Fruit fly (Drosophila melanogaster) whole organism, embryonic: Measurements from ENCODE around the gene Ance-2.

Source experiments
- Atf6 ChIP-seq: fragments of 200-800 bp; sonication (Bioruptor generic); IDR thresholded peaks from 2 replicates; pipeline ENCODE4 v1.3.6; 2022; ENCODE audit warnings: missing biosample characterization, missing genetic modification characterization
- BEAF-32 ChIP-seq: fragments of 200-800 bp; sonication (Bioruptor generic); optimal IDR thresholded peaks from 3 replicates; lab custom pipeline; 2017; ENCODE audit warnings: missing biosample characterization, missing genetic modification characterization, mild to moderate bottlenecking, moderate library complexity, missing genetic modification reagents
- C15 ChIP-seq: fragments of 200-800 bp; sonication (Bioruptor generic); IDR thresholded peaks from 3 replicates; pipeline ENCODE4 v1.3.6; 2022; ENCODE audit warnings: missing biosample characterization, missing genetic modification characterization
- CG10321 ChIP-seq: fragments of 200-800 bp; sonication (Bioruptor generic); IDR thresholded peaks from 2 replicates; pipeline ENCODE4 v1.3.6; 2022; ENCODE audit warnings: missing biosample characterization, missing genetic modification characterization
- CG11085 ChIP-seq: fragments of 200-800 bp; sonication (Bioruptor generic); IDR thresholded peaks from 2 replicates; pipeline ENCODE4 v1.3.6; 2022; ENCODE audit warnings: missing biosample characterization, missing genetic modification characterization
- CG11560 ChIP-seq: fragments of 200-800 bp; sonication (Bioruptor generic); IDR thresholded peaks from 3 replicates; pipeline ENCODE4 v1.3.6; 2022; ENCODE audit warnings: missing biosample characterization, missing genetic modification characterization
- CG12071 ChIP-seq: fragments of 200-800 bp; sonication (Bioruptor generic); optimal IDR thresholded peaks from 3 replicates; lab custom pipeline; 2018; ENCODE audit warnings: missing biosample characterization, mild to moderate bottlenecking, missing genetic modification characterization
- CG12104 ChIP-seq: fragments of 200-800 bp; sonication (Bioruptor generic); optimal IDR thresholded peaks from 3 replicates; lab custom pipeline; 2016; ENCODE audit warnings: missing biosample characterization, missing genetic modification characterization
- CG14014 ChIP-seq: fragments of 200-800 bp; sonication (Bioruptor generic); IDR thresholded peaks from 2 replicates; pipeline ENCODE4 v1.3.6; 2022; ENCODE audit warnings: missing biosample characterization, missing genetic modification characterization
- CG1832 ChIP-seq: fragments of 200-800 bp; sonication (Bioruptor generic); optimal IDR thresholded peaks from 2 replicates; lab custom pipeline; 2017; ENCODE audit warnings: missing biosample characterization, mild to moderate bottlenecking, missing genetic modification characterization, inconsistent platforms
- CG2889 ChIP-seq: fragments of 200-800 bp; sonication (Bioruptor generic); IDR thresholded peaks from 3 replicates; pipeline ENCODE4 v1.3.6; 2022; ENCODE audit warnings: missing biosample characterization, missing genetic modification characterization
- CG30020 ChIP-seq: fragments of 200-800 bp; optimal IDR thresholded peaks from 2 replicates; lab custom pipeline; 2019; ENCODE audit warnings: missing biosample characterization, mild to moderate bottlenecking, missing genetic modification characterization, moderate library complexity
- CG31388 ChIP-seq: fragments of 200-800 bp; sonication (Bioruptor generic); optimal IDR thresholded peaks from 2 replicates; lab custom pipeline; 2016; ENCODE audit warnings: missing biosample characterization, missing genetic modification characterization
- CG4328 ChIP-seq: fragments of 200-800 bp; sonication (Bioruptor generic); optimal IDR thresholded peaks from 3 replicates; lab custom pipeline; 2017; ENCODE audit warnings: missing biosample characterization, missing genetic modification reagents, missing genetic modification characterization
- CG43689 ChIP-seq: fragments of 200-800 bp; sonication (Bioruptor generic); IDR thresholded peaks from 2 replicates; pipeline ENCODE4 v1.3.6; 2022; ENCODE audit warnings: missing biosample characterization, missing genetic modification characterization
- CG4617 ChIP-seq: fragments of 200-800 bp; sonication (Bioruptor generic); optimal IDR thresholded peaks from 3 replicates; lab custom pipeline; 2016; ENCODE audit warnings: missing biosample characterization, missing genetic modification characterization, borderline replicate concordance
- CG4820 ChIP-seq: fragments of 200-800 bp; sonication (Bioruptor generic); optimal IDR thresholded peaks from 3 replicates; lab custom pipeline; 2016; ENCODE audit warnings: missing biosample characterization, missing genetic modification characterization
- CG5953 ChIP-seq: fragments of 200-800 bp; sonication (Bioruptor generic); IDR thresholded peaks from 2 replicates; pipeline ENCODE4 v1.3.6; 2022; ENCODE audit warnings: missing biosample characterization, missing genetic modification characterization
- CG6765 ChIP-seq: fragments of 200-800 bp; sonication (Bioruptor generic); optimal IDR thresholded peaks from 3 replicates; lab custom pipeline; 2017; ENCODE audit warnings: missing biosample characterization, mild to moderate bottlenecking, missing genetic modification characterization
- CG6813 ChIP-seq: fragments of 200-800 bp; sonication (Bioruptor generic); optimal IDR thresholded peaks from 2 replicates; lab custom pipeline; 2017; ENCODE audit warnings: missing biosample characterization, missing genetic modification characterization, mild to moderate bottlenecking, moderate library complexity, missing genetic modification reagents
- CG7271 ChIP-seq: fragments of 200-800 bp; sonication (Bioruptor generic); optimal IDR thresholded peaks from 2 replicates; lab custom pipeline; 2018; ENCODE audit warnings: missing biosample characterization, mild to moderate bottlenecking, missing genetic modification characterization, moderate library complexity
- HLH4C ChIP-seq: fragments of 200-800 bp; sonication (Bioruptor generic); IDR thresholded peaks from 3 replicates; pipeline ENCODE4 v1.3.6; 2022; ENCODE audit warnings: missing biosample characterization, missing genetic modification characterization; ENCODE audit not compliant: partially characterized antibody
- Hr3 ChIP-seq: fragments of 200-800 bp; sonication (Bioruptor generic); optimal IDR thresholded peaks from 3 replicates; lab custom pipeline; 2016; ENCODE audit warnings: missing biosample characterization, missing genetic modification characterization
- Kr ChIP-seq: fragments of 200-800 bp; sonication (Bioruptor generic); optimal IDR thresholded peaks from 2 replicates; lab custom pipeline; 2017; ENCODE audit warnings: missing biosample characterization, mild to moderate bottlenecking, missing genetic modification characterization
- MBD-R2 ChIP-seq: fragments of 200-800 bp; sonication (Bioruptor generic); IDR thresholded peaks from 2 replicates; pipeline ENCODE4 v1.3.6; 2022; ENCODE audit warnings: missing biosample characterization, missing genetic modification characterization
- Mad ChIP-seq: fragments of 200-800 bp; sonication (Bioruptor generic); optimal IDR thresholded peaks from 2 replicates; lab custom pipeline; 2016; ENCODE audit warnings: missing biosample characterization, missing genetic modification characterization
- Ptx1 ChIP-seq: fragments of 200-800 bp; sonication (Bioruptor generic); IDR thresholded peaks from 2 replicates; pipeline ENCODE4 v1.3.6; 2022; ENCODE audit warnings: missing biosample characterization, missing genetic modification characterization
- Sry-δ ChIP-seq: fragments of 200-800 bp; sonication (Bioruptor generic); optimal IDR thresholded peaks from 2 replicates; lab custom pipeline; 2016; ENCODE audit warnings: missing biosample characterization, missing genetic modification characterization
- ab ChIP-seq: fragments of 200-800 bp; sonication (Bioruptor generic); optimal IDR thresholded peaks from 2 replicates; lab custom pipeline; 2016; ENCODE audit warnings: missing biosample characterization, missing genetic modification characterization
- amos ChIP-seq: fragments of 200-800 bp; sonication (Bioruptor generic); IDR thresholded peaks from 2 replicates; pipeline ENCODE4 v1.3.6; 2022; ENCODE audit warnings: missing biosample characterization, missing genetic modification characterization; ENCODE audit not compliant: partially characterized antibody
- aop ChIP-seq: fragments of 200-800 bp; sonication (Bioruptor generic); IDR thresholded peaks from 2 replicates; pipeline ENCODE4 v1.3.6; 2022; ENCODE audit warnings: missing biosample characterization, missing genetic modification characterization
- az2 ChIP-seq: fragments of 200-800 bp; sonication (Bioruptor generic); optimal IDR thresholded peaks from 3 replicates; lab custom pipeline; 2016; ENCODE audit warnings: missing biosample characterization, missing genetic modification characterization
- bsh ChIP-seq, 2 experiments: fragments of 200-800 bp; sonication (Bioruptor generic); optimal IDR thresholded peaks; 2 replicates each; lab custom pipeline; 2017 to 2018; ENCODE audit warnings: mild to moderate bottlenecking in 2 of 2, missing biosample characterization in 2 of 2, missing genetic modification characterization in 2 of 2, moderate library complexity in 1 of 2
- ci ChIP-seq: fragments of 200-800 bp; sonication (Bioruptor generic); IDR thresholded peaks from 3 replicates; pipeline ENCODE4 v1.3.6; 2022; ENCODE audit warnings: missing biosample characterization, missing genetic modification characterization
- crc ChIP-seq: fragments of 200-800 bp; sonication (Bioruptor generic); optimal IDR thresholded peaks from 2 replicates; lab custom pipeline; 2016; ENCODE audit warnings: missing biosample characterization, missing genetic modification characterization
- croc ChIP-seq: fragments of 200-800 bp; sonication (Bioruptor generic); conservative IDR thresholded peaks from 3 replicates; pipeline ENCODE4 v1.3.6; 2022; ENCODE audit warnings: missing biosample characterization, missing genetic modification characterization
- dpn ChIP-seq, 2 experiments: fragments of 200-800 bp; sonication (Bioruptor generic); optimal IDR thresholded peaks; 3 replicates each; lab custom pipeline; 2016; ENCODE audit warnings: missing biosample characterization in 2 of 2, missing genetic modification characterization in 2 of 2
- gfzf ChIP-seq: fragments of 200-800 bp; sonication (Bioruptor generic); optimal IDR thresholded peaks from 2 replicates; lab custom pipeline; 2016; ENCODE audit warnings: missing biosample characterization, mild to moderate bottlenecking, missing genetic modification characterization, moderate library complexity
- h ChIP-seq: fragments of >200 bp; optimal IDR thresholded peaks from 2 replicates; lab custom pipeline; 2017
- inv ChIP-seq: fragments of 200-800 bp; sonication (Bioruptor generic); IDR thresholded peaks from 2 replicates; pipeline ENCODE4 v1.3.6; 2022; ENCODE audit warnings: missing biosample characterization, missing genetic modification characterization; ENCODE audit not compliant: partially characterized antibody
- luna ChIP-seq: fragments of 200-800 bp; sonication (Bioruptor generic); optimal IDR thresholded peaks from 2 replicates; lab custom pipeline; 2016; ENCODE audit warnings: missing biosample characterization, missing genetic modification characterization
- maf-S ChIP-seq: fragments of 200-800 bp; sonication (Bioruptor generic); optimal IDR thresholded peaks from 2 replicates; lab custom pipeline; 2016; ENCODE audit warnings: missing biosample characterization, missing genetic modification characterization
- pita ChIP-seq: fragments of 200-800 bp; sonication (Bioruptor generic); optimal IDR thresholded peaks from 2 replicates; lab custom pipeline; 2017; ENCODE audit warnings: missing biosample characterization, mild to moderate bottlenecking, missing genetic modification characterization
- pzg ChIP-seq: fragments of 200-800 bp; sonication (Bioruptor generic); optimal IDR thresholded peaks from 3 replicates; lab custom pipeline; 2018; ENCODE audit warnings: missing biosample characterization, mild to moderate bottlenecking, missing genetic modification characterization, moderate library complexity
- shn ChIP-seq: fragments of 200-800 bp; sonication (Bioruptor generic); optimal IDR thresholded peaks from 3 replicates; lab custom pipeline; 2016; ENCODE audit warnings: missing biosample characterization, missing genetic modification characterization
- slou ChIP-seq: fragments of 200-800 bp; sonication (Bioruptor generic); optimal IDR thresholded peaks from 3 replicates; lab custom pipeline; 2016; ENCODE audit warnings: missing biosample characterization, missing genetic modification characterization
- unc-4 ChIP-seq: fragments of 200-800 bp; sonication (Bioruptor generic); IDR thresholded peaks from 2 replicates; pipeline ENCODE4 v1.3.6; 2022; ENCODE audit warnings: missing biosample characterization, missing genetic modification characterization; ENCODE audit not compliant: partially characterized antibody
- z ChIP-seq: fragments of 200-800 bp; sonication (Bioruptor generic); IDR thresholded peaks from 3 replicates; pipeline ENCODE4 v1.3.6; 2022; ENCODE audit warnings: missing biosample characterization, missing genetic modification characterization
- zf30C ChIP-seq: fragments of 200-800 bp; sonication (Bioruptor generic); optimal IDR thresholded peaks from 3 replicates; lab custom pipeline; 2018; ENCODE audit warnings: missing biosample characterization, mild to moderate bottlenecking, missing genetic modification characterization
- zfh2 ChIP-seq: fragments of 200-800 bp; sonication (Bioruptor generic); optimal IDR thresholded peaks from 2 replicates; lab custom pipeline; 2016; ENCODE audit warnings: missing biosample characterization, missing genetic modification characterization

The Ance-2 gene

DNA sequence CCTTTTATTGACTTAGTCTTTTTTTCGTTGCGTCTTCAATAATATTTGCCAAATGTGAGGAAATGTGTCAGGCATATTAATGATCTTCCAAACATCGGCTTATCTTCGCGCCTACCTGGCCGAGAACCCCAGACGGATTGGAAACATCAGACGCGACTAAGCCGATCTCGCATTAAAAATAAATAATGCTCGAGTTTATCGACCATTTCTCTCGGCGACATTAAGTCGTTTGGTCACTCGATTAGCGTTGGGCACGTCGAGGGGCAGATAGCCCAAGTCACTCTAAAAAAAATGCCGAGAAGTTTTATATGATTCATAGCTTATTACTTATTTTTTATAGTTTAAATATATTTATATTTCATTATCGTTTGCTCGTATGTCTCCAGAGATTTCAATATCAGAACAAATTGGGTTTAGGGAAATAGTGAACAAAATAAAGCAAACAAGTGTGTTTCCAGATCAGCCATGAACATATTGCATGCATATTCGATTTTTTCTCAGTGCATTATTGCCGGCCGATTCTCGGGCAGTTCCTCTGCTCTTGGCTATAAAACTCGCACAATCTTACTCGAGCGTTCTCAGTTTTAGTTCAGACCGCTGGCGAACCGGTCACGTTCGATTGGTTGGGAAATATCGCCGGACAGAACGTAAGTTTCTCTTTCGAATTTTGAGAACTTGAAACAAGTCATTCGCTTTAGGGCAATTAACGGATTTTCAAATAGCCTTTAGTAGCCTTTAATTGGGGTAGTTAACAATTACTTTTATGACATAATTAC lies 3.9 kb upstream of the Ance-2 start, which contains the start of gene Ance (continued):
- TF ChIP-seq CG5953 (GFP tag; lab: Robert Waterston, UW) (no peak), unc-4 (GFP tag; lab: Robert Waterston, UW) (0 out of 2 replicates have a peak, but pooled peaks have one; percentile 21), MBD-R2 (GFP tag; lab: Robert Waterston, UW) (no peak), CG10321 (GFP tag; lab: Robert Waterston, UW) (no peak), CG6813 (GFP tag; lab: Kevin White, UChicago) (no peak), bsh (GFP tag; optimal IDR thresholded peaks at IDR 0.05; lab: Kevin White, UChicago) (peak in 1 of 2 experiments; percentile 71), gfzf (GFP tag; lab: Kevin White, UChicago) (no peak), CG2889 (GFP tag; lab: Robert Waterston, UW) (no peak), h (lab: Kevin White, UChicago) (no peak), Hr3 (GFP tag; lab: Kevin White, UChicago) (peak; percentile 23), CG12071 (GFP tag; lab: Kevin White, UChicago) (no peak), Atf6 (peak; percentile 69), dpn (GFP tag; optimal IDR thresholded peaks at IDR 0.05; lab: Kevin White, UChicago) (peak in 1 of 2 experiments; percentile 36), Sry-δ (GFP tag; lab: Kevin White, UChicago) (no peak), CG11560 (tag; lab: Robert Waterston, UW) (no peak), CG11085 (GFP tag; lab: Robert Waterston, UW) (no peak), CG43689 (no peak), CG14014 (GFP tag; lab: Robert Waterston, UW) (no peak), C15 (GFP tag; lab: Robert Waterston, UW) (no peak), CG4328 (GFP tag; lab: Kevin White, UChicago) (no peak), z (GFP tag; lab: Robert Waterston, UW) (no peak), zfh2 (GFP tag; lab: Kevin White, UChicago) (peak; percentile 11), az2 (no peak), CG30020 (tag; lab: Kevin White, UChicago) (no peak), crc (GFP tag; lab: Kevin White, UChicago) (no peak), ab (GFP tag; lab: Kevin White, UChicago) (no peak), CG12104 (GFP tag; lab: Kevin White, UChicago) (peak; percentile 22), ci (no peak), inv (GFP tag; lab: Robert Waterston, UW) (no peak), Ptx1 (GFP tag; lab: Robert Waterston, UW) (peak; percentile 54; the same call in 1 of the 2 replicates), croc (GFP tag; lab: Robert Waterston, UW) (no peak), zf30C (peak; percentile 89), slou (GFP tag; lab: Kevin White, UChicago) (no peak), CG31388 (GFP tag; lab: Kevin White, UChicago) (no peak), CG1832 (no peak), shn (GFP tag; lab: Kevin White, UChicago) (no peak), amos (GFP tag; lab: Robert Waterston, UW) (no peak; the same call in 1 of the 2 replicates), luna (no peak), CG4820 (GFP tag; lab: Kevin White, UChicago) (peak; percentile 18), HLH4C (no peak), CG4617 (GFP tag; lab: Kevin White, UChicago) (no peak), aop (no peak), CG6765 (GFP tag; lab: Kevin White, UChicago) (no peak), Mad (no peak), BEAF-32 (no peak), pita (GFP tag; lab: Kevin White, UChicago) (no peak), maf-S (GFP tag; lab: Kevin White, UChicago) (no peak), pzg (GFP tag; lab: Kevin White, UChicago) (no peak), Kr (GFP tag; lab: Kevin White, UChicago) (no peak), CG7271 (tag; lab: Kevin White, UChicago) (no peak)
